Fruit fly (Drosophila melanogaster): ENCODE data around the gene CG5290.

DNA sequence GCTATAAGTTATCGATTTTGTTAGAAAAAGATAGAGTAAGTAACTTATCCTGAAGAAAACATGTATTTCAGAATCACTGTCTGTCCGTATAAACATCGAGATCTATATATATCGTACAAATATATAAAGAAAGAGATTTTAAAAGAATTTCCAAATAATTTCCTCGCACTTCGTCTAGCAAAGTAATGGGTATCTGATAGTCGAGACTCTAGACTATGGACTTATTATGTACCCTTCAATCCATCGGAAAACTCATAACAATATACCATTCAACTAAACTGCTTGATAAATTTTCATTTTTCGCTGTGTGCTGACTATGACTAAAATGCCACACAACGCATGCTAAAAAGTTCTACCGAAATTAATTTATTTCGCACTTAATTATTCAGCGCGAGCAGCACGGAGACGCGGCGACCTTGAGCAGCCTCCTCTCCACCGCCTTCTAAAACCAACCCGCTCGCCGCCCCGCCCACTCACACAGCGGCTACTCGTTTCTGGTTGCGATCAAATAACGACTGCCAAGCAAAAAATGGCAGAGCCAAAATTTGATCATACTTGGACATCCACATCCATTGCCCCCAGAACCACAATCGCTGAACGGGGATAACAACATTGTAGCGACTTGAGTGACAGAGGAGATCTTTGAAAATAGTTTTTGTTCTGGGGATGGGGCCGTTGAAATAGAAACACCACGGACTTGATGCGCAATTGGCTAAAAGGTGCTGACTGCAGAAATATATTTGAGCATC lies 3.6 kb upstream of the CG5290 start:
- TF ChIP-seq CG6808 (GFP tag; optimal IDR thresholded peaks at IDR 0.05) (no peak), Blimp-1 (GFP tag; optimal IDR thresholded peaks at IDR 0.05) (no peak)

Measured in whole organism, prepupa.